Worm (Caenorhabditis elegans): ENCODE measurements around the gene T07A9.14.

DNA sequence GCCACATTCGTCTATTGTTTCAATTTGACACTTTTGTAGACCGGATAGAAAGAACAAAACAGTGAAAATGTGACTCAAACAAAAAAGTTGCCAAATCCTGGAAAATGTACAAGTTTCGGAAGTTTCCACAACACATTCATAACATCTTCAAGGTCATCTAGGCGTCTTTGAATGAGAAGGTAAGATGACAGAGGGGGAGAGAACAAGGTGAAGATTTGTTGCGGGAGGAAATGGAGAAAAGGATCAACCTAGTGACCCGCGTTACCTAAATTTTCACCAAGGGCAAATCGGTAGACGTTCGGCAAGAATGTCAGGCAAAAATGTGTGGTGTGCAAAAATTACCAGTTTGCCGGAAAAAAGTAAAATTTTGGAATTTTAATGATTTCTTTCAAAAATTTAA is 8.7 kb upstream of the T07A9.14 start:
- TF ChIP-seq flt-1 (GFP tag; IDR thresholded peaks at IDR 0.05) (no peak), ref-1 (GFP tag; conservative IDR thresholded peaks at IDR 0.05) (no peak), cog-1 (tag; optimal IDR thresholded peaks at IDR 0.05) (no peak), tab-1 (GFP tag; IDR thresholded peaks at IDR 0.05) (no peak), ztf-29 (GFP tag; IDR thresholded peaks at IDR 0.05) (no peak), T22C8.4 (GFP tag; IDR thresholded peaks at IDR 0.05) (no peak), med-1 (GFP tag; optimal IDR thresholded peaks at IDR 0.05; ENCODE audit: insufficient read depth) (no peak)
